Fruit fly (Drosophila melanogaster): Measurements from ENCODE around the gene CG43147.

The CG43147 gene

dm6 chr3L:13250071-13250470, 49.9 kb downstream of the CG43147 start:
- no peak for TF ChIP-seq D1 (tag; optimal IDR thresholded peaks at IDR 0.05)
- TF ChIP-seq CG8301 (tag; optimal IDR thresholded peaks at IDR 0.05) = no peak
- TF ChIP-seq CG9948 (tag; optimal IDR thresholded peaks at IDR 0.05) = no peak
- no peak for TF ChIP-seq CG4496 (GFP tag; IDR thresholded peaks at IDR 0.05)
- TF ChIP-seq CG13204 (GFP tag; optimal IDR thresholded peaks at IDR 0.05) = no peak
- TF ChIP-seq CG17806 (tag; optimal IDR thresholded peaks at IDR 0.05) = no peak
- no peak for TF ChIP-seq CG10348 (GFP tag; IDR thresholded peaks at IDR 0.05)
- TF ChIP-seq Pif1A (GFP tag; optimal IDR thresholded peaks at IDR 0.05) = no peak
- no peak for TF ChIP-seq CG15710 (tag; optimal IDR thresholded peaks at IDR 0.05)
- no peak for TF ChIP-seq gl (tag; optimal IDR thresholded peaks at IDR 0.05)
- no peak for TF ChIP-seq CG32121 (GFP tag; IDR thresholded peaks at IDR 0.05)
- no peak for TF ChIP-seq CG12605 (GFP tag; IDR thresholded peaks at IDR 0.05)
- TF ChIP-seq CG34367 (tag; optimal IDR thresholded peaks at IDR 0.05) = no peak
- TF ChIP-seq Pif1B (GFP tag; optimal IDR thresholded peaks at IDR 0.05) = no peak
- no peak for TF ChIP-seq Snoo (tag; optimal IDR thresholded peaks at IDR 0.05)
- no peak for TF ChIP-seq fd96Ca (GFP tag; IDR thresholded peaks at IDR 0.05)
